Worm (Caenorhabditis elegans): ENCODE results near the gene C14A4.8.

- no peak for TF ChIP-seq ztf-29 (GFP tag; IDR thresholded peaks at IDR 0.05)
- no peak for TF ChIP-seq flt-1 (GFP tag; IDR thresholded peaks at IDR 0.05)
- TF ChIP-seq T22C8.4 (GFP tag; IDR thresholded peaks at IDR 0.05), result no peak
- no peak for TF ChIP-seq klf-2 (GFP tag; conservative IDR thresholded peaks at IDR 0.05)
- TF ChIP-seq tab-1 (GFP tag; IDR thresholded peaks at IDR 0.05), result no peak
- no peak for TF ChIP-seq med-1 (GFP tag; optimal IDR thresholded peaks at IDR 0.05; ENCODE audit: insufficient read depth)
- TF ChIP-seq ref-1 (GFP tag; conservative IDR thresholded peaks at IDR 0.05), result no peak
Observed at ce11 chrII:10582318-10582717, 15.6 kb downstream of the C14A4.8 start, which contains the start of gene mrps-22.

All from whole organism, midembryonic.